Worm (Caenorhabditis elegans) whole organism, L3 larva: ENCODE measurements around the gene alh-9.

Source experiments
- ama-1 ChIP-seq: fragments of 150-350 bp; optimal IDR thresholded peaks from 2 replicates; lab custom pipeline; 2018
- ceh-16 ChIP-seq: sonication (generic microtip); optimal IDR thresholded peaks from 2 replicates; lab custom pipeline; 2017; ENCODE audit warnings: missing biosample characterization, missing genetic modification characterization
- pqm-1 ChIP-seq: fragments of 150-350 bp; optimal IDR thresholded peaks from 2 replicates; lab custom pipeline; 2017; ENCODE audit warnings: missing biosample characterization, missing genetic modification characterization, inconsistent platforms
- skn-1 ChIP-seq: fragments of 150-350 bp; optimal IDR thresholded peaks from 2 replicates; lab custom pipeline; 2014; ENCODE audit warnings: missing biosample characterization, missing genetic modification characterization
- ztf-4 ChIP-seq: fragments of 150-350 bp; optimal IDR thresholded peaks from 2 replicates; lab custom pipeline; 2014; ENCODE audit warnings: missing biosample characterization, missing genetic modification characterization

DNA sequence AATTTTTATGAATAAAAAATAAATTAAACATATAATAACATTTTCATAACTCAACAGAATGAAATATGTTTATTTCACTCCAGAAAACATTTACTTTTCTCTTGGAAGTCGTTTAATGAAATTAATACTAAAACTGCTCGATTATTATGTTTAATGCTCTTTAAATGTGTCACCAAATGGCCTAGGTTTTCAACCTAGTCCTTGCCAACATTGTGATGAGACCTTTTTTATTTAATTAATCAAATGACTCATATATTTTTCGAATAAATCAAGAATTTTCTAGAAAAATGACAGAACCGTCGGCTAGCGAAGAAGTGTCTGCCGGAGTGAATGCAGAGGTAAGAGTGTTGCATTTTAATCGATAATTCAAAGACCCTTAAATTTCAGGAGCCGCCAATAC, 8.5 kb downstream of the alh-9 start, which contains the start of gene rabn-5:
- no peak for TF ChIP-seq ceh-16
- TF ChIP-seq pqm-1 (tag; lab: Kevin White, UChicago), result no peak
- no peak for TF ChIP-seq ztf-4 (tag; lab: Kevin White, UChicago)
- TF ChIP-seq skn-1 (tag; lab: Kevin White, UChicago), result no peak
- no peak for TF ChIP-seq ama-1 (lab: Kevin White, UChicago)
